Fruit fly (Drosophila melanogaster) whole organism, embryonic: ENCODE results near the gene Kaz-m1.

Experiments
- Abd-B ChIP-seq: fragments of 200-800 bp; sonication (Bioruptor generic); optimal IDR thresholded peaks from 2 replicates; lab custom pipeline; 2018; ENCODE audit warnings: missing biosample characterization, mild to moderate bottlenecking, missing genetic modification characterization, moderate library complexity
- Atf-2 ChIP-seq: fragments of 200-800 bp; sonication (Bioruptor generic); optimal IDR thresholded peaks from 2 replicates; lab custom pipeline; 2016; ENCODE audit warnings: missing biosample characterization, missing genetic modification characterization
- B-H1 ChIP-seq: fragments of 200-800 bp; sonication (Bioruptor generic); IDR thresholded peaks from 3 replicates; pipeline ENCODE4 v1.3.6; 2022; ENCODE audit warnings: missing biosample characterization, missing genetic modification characterization
- CG1024 ChIP-seq: fragments of 200-800 bp; sonication (Bioruptor generic); IDR thresholded peaks from 2 replicates; pipeline ENCODE4 v1.3.6; 2022; ENCODE audit warnings: missing biosample characterization, missing genetic modification characterization
- CG11085 ChIP-seq: fragments of 200-800 bp; sonication (Bioruptor generic); IDR thresholded peaks from 2 replicates; pipeline ENCODE4 v1.3.6; 2022; ENCODE audit warnings: missing biosample characterization, missing genetic modification characterization
- CG12942 ChIP-seq: fragments of 200-800 bp; sonication (Bioruptor generic); optimal IDR thresholded peaks from 3 replicates; lab custom pipeline; 2016; ENCODE audit warnings: missing biosample characterization, missing genetic modification characterization
- CG14667 ChIP-seq: fragments of 200-800 bp; sonication (Bioruptor generic); IDR thresholded peaks from 2 replicates; pipeline ENCODE4 v1.3.6; 2022; ENCODE audit warnings: missing biosample characterization, missing genetic modification characterization
- CG17802 ChIP-seq: fragments of 200-800 bp; sonication (Bioruptor generic); optimal IDR thresholded peaks from 2 replicates; lab custom pipeline; 2018; ENCODE audit warnings: missing biosample characterization, mild to moderate bottlenecking, missing genetic modification characterization, moderate library complexity
- CG18599 ChIP-seq: fragments of 200-800 bp; sonication (Bioruptor generic); optimal IDR thresholded peaks from 3 replicates; lab custom pipeline; 2017; ENCODE audit warnings: missing biosample characterization, missing genetic modification characterization, mild to moderate bottlenecking, moderate library complexity, missing genetic modification reagents
- CG2120 ChIP-seq: fragments of 200-800 bp; sonication (Bioruptor generic); optimal IDR thresholded peaks from 3 replicates; lab custom pipeline; 2016; ENCODE audit warnings: missing biosample characterization, missing genetic modification characterization
- CG2202 ChIP-seq: fragments of 200-800 bp; sonication (Bioruptor generic); optimal IDR thresholded peaks from 2 replicates; lab custom pipeline; 2018; ENCODE audit warnings: missing biosample characterization, mild to moderate bottlenecking, missing genetic modification characterization
- CG31388 ChIP-seq: fragments of 200-800 bp; sonication (Bioruptor generic); optimal IDR thresholded peaks from 2 replicates; lab custom pipeline; 2016; ENCODE audit warnings: missing biosample characterization, missing genetic modification characterization
- CG3995 ChIP-seq: fragments of 200-800 bp; sonication (Bioruptor generic); optimal IDR thresholded peaks from 3 replicates; lab custom pipeline; 2016; ENCODE audit warnings: missing biosample characterization, missing genetic modification characterization
- CG4404 ChIP-seq: fragments of 200-800 bp; sonication (Bioruptor generic); IDR thresholded peaks from 2 replicates; pipeline ENCODE4 v1.3.6; 2022; ENCODE audit warnings: missing biosample characterization, missing genetic modification characterization
- CG4707 ChIP-seq: fragments of 200-800 bp; sonication (Bioruptor generic); optimal IDR thresholded peaks from 2 replicates; lab custom pipeline; 2018; ENCODE audit warnings: missing biosample characterization, mild to moderate bottlenecking, missing genetic modification characterization, moderate library complexity
- CG6854 ChIP-seq: fragments of 200-800 bp; sonication (Bioruptor generic); optimal IDR thresholded peaks from 3 replicates; lab custom pipeline; 2017; ENCODE audit warnings: missing biosample characterization, mild to moderate bottlenecking, missing genetic modification characterization
- CG8924 ChIP-seq: fragments of 200-800 bp; optimal IDR thresholded peaks from 3 replicates; lab custom pipeline; 2019; ENCODE audit warnings: missing biosample characterization, mild to moderate bottlenecking, missing genetic modification characterization, moderate library complexity
- Dad ChIP-seq: fragments of 200-800 bp; sonication (Bioruptor generic); optimal IDR thresholded peaks from 3 replicates; lab custom pipeline; 2016; ENCODE audit warnings: missing biosample characterization, missing genetic modification characterization
- Dll ChIP-seq: fragments of 200-800 bp; sonication (Bioruptor generic); IDR thresholded peaks from 4 replicates; pipeline ENCODE4 v1.3.6; 2022; ENCODE audit warnings: missing biosample characterization, missing genetic modification characterization; ENCODE audit not compliant: partially characterized antibody
- Gsc ChIP-seq: fragments of 200-800 bp; sonication (Bioruptor generic); IDR thresholded peaks from 2 replicates; pipeline ENCODE4 v1.3.6; 2022; ENCODE audit warnings: missing biosample characterization, missing genetic modification characterization
- Gug ChIP-seq: fragments of 200-800 bp; sonication (Bioruptor generic); IDR thresholded peaks from 4 replicates; pipeline ENCODE4 v1.3.6; 2022; ENCODE audit warnings: missing biosample characterization, missing genetic modification characterization
- Hey ChIP-seq: fragments of 200-800 bp; sonication (Bioruptor generic); optimal IDR thresholded peaks from 3 replicates; lab custom pipeline; 2018; ENCODE audit warnings: missing biosample characterization, mild to moderate bottlenecking, missing genetic modification characterization
- Hr51 ChIP-seq, 2 experiments: fragments of 200-800 bp; sonication (Bioruptor generic); optimal IDR thresholded peaks; 2 replicates in 1 of 2; 3 replicates in 1 of 2; lab custom pipeline; 2016 to 2018; ENCODE audit warnings: missing biosample characterization in 2 of 2, missing genetic modification characterization in 2 of 2, mild to moderate bottlenecking in 1 of 2, moderate library complexity in 1 of 2
- Mad ChIP-seq: fragments of 200-800 bp; sonication (Bioruptor generic); optimal IDR thresholded peaks from 2 replicates; lab custom pipeline; 2016; ENCODE audit warnings: missing biosample characterization, missing genetic modification characterization
- Mes4 ChIP-seq: fragments of 200-800 bp; sonication (Bioruptor generic); optimal IDR thresholded peaks from 2 replicates; lab custom pipeline; 2016; ENCODE audit warnings: missing biosample characterization, missing genetic modification characterization
- Scr ChIP-seq: fragments of 200-800 bp; sonication (Bioruptor generic); IDR thresholded peaks from 2 replicates; pipeline ENCODE4 v1.3.6; 2022; ENCODE audit warnings: missing biosample characterization, missing genetic modification characterization; ENCODE audit not compliant: partially characterized antibody
- Sry-δ ChIP-seq: fragments of 200-800 bp; sonication (Bioruptor generic); optimal IDR thresholded peaks from 2 replicates; lab custom pipeline; 2016; ENCODE audit warnings: missing biosample characterization, missing genetic modification characterization
- abd-A ChIP-seq: fragments of 200-800 bp; sonication (Bioruptor generic); optimal IDR thresholded peaks from 3 replicates; lab custom pipeline; 2019; ENCODE audit warnings: missing biosample characterization, mild to moderate bottlenecking, missing genetic modification characterization, moderate library complexity
- aop ChIP-seq: fragments of 200-800 bp; sonication (Bioruptor generic); IDR thresholded peaks from 2 replicates; pipeline ENCODE4 v1.3.6; 2022; ENCODE audit warnings: missing biosample characterization, missing genetic modification characterization
- ara ChIP-seq: fragments of 200-800 bp; sonication (Bioruptor generic); IDR thresholded peaks from 2 replicates; pipeline ENCODE4 v1.3.6; 2022; ENCODE audit warnings: missing biosample characterization, missing genetic modification characterization
- az2 ChIP-seq: fragments of 200-800 bp; sonication (Bioruptor generic); optimal IDR thresholded peaks from 3 replicates; lab custom pipeline; 2016; ENCODE audit warnings: missing biosample characterization, missing genetic modification characterization
- bab2 ChIP-seq: fragments of 200-800 bp; sonication (Bioruptor generic); optimal IDR thresholded peaks from 2 replicates; lab custom pipeline; 2016; ENCODE audit warnings: missing biosample characterization, missing genetic modification characterization
- cato ChIP-seq: fragments of 200-800 bp; sonication (Bioruptor generic); optimal IDR thresholded peaks from 2 replicates; lab custom pipeline; 2016; ENCODE audit warnings: missing biosample characterization, missing genetic modification characterization, borderline replicate concordance
- caup ChIP-seq: fragments of 200-800 bp; sonication (Bioruptor generic); optimal IDR thresholded peaks from 3 replicates; lab custom pipeline; 2017; ENCODE audit warnings: missing biosample characterization, mild to moderate bottlenecking, missing genetic modification characterization, moderate library complexity; ENCODE audit not compliant: severe bottlenecking
- chif ChIP-seq, 2 experiments: fragments of 200-800 bp; sonication (Bioruptor generic); optimal IDR thresholded peaks; 3 replicates each; lab custom pipeline; 2016; ENCODE audit warnings: missing biosample characterization in 2 of 2, missing genetic modification characterization in 2 of 2
- danr ChIP-seq: fragments of 200-800 bp; sonication (Bioruptor generic); IDR thresholded peaks from 2 replicates; pipeline ENCODE4 v1.3.6; 2022; ENCODE audit warnings: missing biosample characterization, missing genetic modification characterization
- exex ChIP-seq: fragments of 200-800 bp; sonication (Bioruptor generic); optimal IDR thresholded peaks from 4 replicates; lab custom pipeline; 2018; ENCODE audit warnings: missing biosample characterization, mild to moderate bottlenecking, missing genetic modification characterization, moderate library complexity
- grau ChIP-seq: fragments of 200-800 bp; optimal IDR thresholded peaks from 3 replicates; lab custom pipeline; 2019; ENCODE audit warnings: missing biosample characterization, mild to moderate bottlenecking, missing genetic modification characterization, moderate library complexity
- kah ChIP-seq: fragments of 200-800 bp; sonication (Bioruptor generic); optimal IDR thresholded peaks from 2 replicates; lab custom pipeline; 2018; ENCODE audit warnings: missing biosample characterization, mild to moderate bottlenecking, missing genetic modification characterization
- pan ChIP-seq, 4 experiments: fragments of >200 bp in 3 of 4; fragments of 200-800 bp in 1 of 4; sonication (Bioruptor generic) in 1 of 4; optimal IDR thresholded peaks in 3 of 4; IDR thresholded peaks in 1 of 4; 2 replicates each; pipeline versions ENCODE4 v1.3.6 to Lab custom; 2017 to 2022; ENCODE audit warnings: missing biosample characterization in 2 of 4, missing genetic modification characterization in 2 of 4, mixed read lengths in 1 of 4
- peb ChIP-seq: fragments of 200-800 bp; sonication (Bioruptor generic); IDR thresholded peaks from 2 replicates; pipeline ENCODE4 v1.3.6; 2022; ENCODE audit warnings: missing biosample characterization, missing genetic modification characterization
- pzg ChIP-seq: fragments of 200-800 bp; sonication (Bioruptor generic); optimal IDR thresholded peaks from 3 replicates; lab custom pipeline; 2018; ENCODE audit warnings: missing biosample characterization, mild to moderate bottlenecking, missing genetic modification characterization, moderate library complexity
- rib ChIP-seq: fragments of 200-800 bp; sonication (Bioruptor generic); IDR thresholded peaks from 2 replicates; pipeline ENCODE4 v1.3.6; 2022; ENCODE audit warnings: missing biosample characterization, missing genetic modification characterization
- salm ChIP-seq: fragments of 200-800 bp; sonication (Bioruptor generic); optimal IDR thresholded peaks from 2 replicates; lab custom pipeline; 2018; ENCODE audit warnings: missing biosample characterization, mild to moderate bottlenecking, missing genetic modification characterization
- tll ChIP-seq, 2 experiments: fragments of 200-800 bp in 1 of 2; fragments of >200 bp in 1 of 2; sonication (Bioruptor generic) in 1 of 2; optimal IDR thresholded peaks; 2 replicates each; lab custom pipeline; 2017 to 2019; ENCODE audit warnings: missing biosample characterization in 2 of 2, missing genetic modification characterization in 2 of 2, mild to moderate bottlenecking in 1 of 2, moderate library complexity in 1 of 2
- trh ChIP-seq: fragments of 200-800 bp; sonication (Bioruptor generic); optimal IDR thresholded peaks from 2 replicates; lab custom pipeline; 2016; ENCODE audit warnings: missing biosample characterization, missing genetic modification characterization
- tup ChIP-seq: fragments of 200-800 bp; sonication (Bioruptor generic); optimal IDR thresholded peaks from 2 replicates; lab custom pipeline; 2016; ENCODE audit warnings: missing biosample characterization, mild to moderate bottlenecking, missing genetic modification characterization, moderate library complexity
- zf30C ChIP-seq: fragments of 200-800 bp; sonication (Bioruptor generic); optimal IDR thresholded peaks from 3 replicates; lab custom pipeline; 2018; ENCODE audit warnings: missing biosample characterization, mild to moderate bottlenecking, missing genetic modification characterization

Kaz-m1 gene

dm6 chr3R:26041417-26042101, 27.0 kb downstream of the Kaz-m1 start, which contains the start of gene gro (continued):
- TF ChIP-seq CG3995, result peak; percentile 31
- peak; percentile 79 for TF ChIP-seq rib (GFP tag; lab: Robert Waterston, UW)
- peak; percentile 61 for TF ChIP-seq grau (tag; lab: Kevin White, UChicago)
- peak; percentile 67 for TF ChIP-seq CG1024 (GFP tag; lab: Robert Waterston, UW)
- TF ChIP-seq CG2120 (GFP tag; lab: Kevin White, UChicago), result peak; percentile 85
- TF ChIP-seq CG4404 (GFP tag; lab: Robert Waterston, UW), result peak; percentile 27; the same call in 1 of the 2 replicates
- peak; percentile 66 for TF ChIP-seq Dad (GFP tag; lab: Kevin White, UChicago)
- peak; percentile 97 for TF ChIP-seq pzg
- TF ChIP-seq cato (GFP tag; lab: Kevin White, UChicago), result peak; percentile 3
- peak; percentile 60; the same call in 1 of the 2 replicates for TF ChIP-seq CG11085 (GFP tag; lab: Robert Waterston, UW)
- TF ChIP-seq zf30C (GFP tag; lab: Kevin White, UChicago), result peak; percentile 99
- TF ChIP-seq Atf-2, result peak; percentile 43
- peak; percentile 54 for TF ChIP-seq CG2202 (tag; lab: Kevin White, UChicago)
- TF ChIP-seq Mes4, result peak; percentile 50
- peak; percentile 39 for TF ChIP-seq Hey (tag; lab: Kevin White, UChicago)
- TF ChIP-seq abd-A (tag; lab: Kevin White, UChicago), result no peak
- TF ChIP-seq ara (GFP tag; lab: Robert Waterston, UW), result peak; percentile 26; the same call in 1 of the 2 replicates
- no peak for TF ChIP-seq CG4707
- no peak for TF ChIP-seq exex (tag; lab: Kevin White, UChicago)
- TF ChIP-seq CG6854 (GFP tag; lab: Kevin White, UChicago), result no peak
- peak; percentile 35 for TF ChIP-seq salm (tag; lab: Kevin White, UChicago)
- TF ChIP-seq aop (GFP tag; lab: Robert Waterston, UW), result no peak
- peak; percentile 65 for TF ChIP-seq CG12942 (GFP tag; lab: Kevin White, UChicago)
- TF ChIP-seq pan (optimal IDR thresholded peaks at IDR 0.05; lab: Kevin White, UChicago), result no peak
- peak in 1 of 2 experiments; percentile 64 for TF ChIP-seq pan (GFP tag; optimal IDR thresholded peaks at IDR 0.05 in 1 of 2, IDR thresholded peaks at IDR 0.05 in 1 of 2)
- no peak for TF ChIP-seq kah
- peak; percentile 15 for TF ChIP-seq trh (GFP tag; lab: Kevin White, UChicago)
- TF ChIP-seq Hr51 (GFP tag; optimal IDR thresholded peaks at IDR 0.05; lab: Kevin White, UChicago), result peak; percentile 53 to 72
- TF ChIP-seq tll (GFP tag; optimal IDR thresholded peaks at IDR 0.05; lab: Kevin White, UChicago), result no peak
- 0 out of 2 replicates have a peak, but pooled peaks have one; percentile 27 for TF ChIP-seq peb (GFP tag; lab: Robert Waterston, UW)
- TF ChIP-seq bab2 (GFP tag; lab: Kevin White, UChicago), result peak; percentile 66
- TF ChIP-seq chif (GFP tag; optimal IDR thresholded peaks at IDR 0.05; lab: Kevin White, UChicago), result peak; percentile 69 to 72
- peak; percentile 81 for TF ChIP-seq caup (GFP tag; lab: Kevin White, UChicago)
- TF ChIP-seq CG31388 (GFP tag; lab: Kevin White, UChicago), result peak; percentile 13
- peak; percentile 43 for TF ChIP-seq az2 (GFP tag; lab: Kevin White, UChicago)
- peak; percentile 74 for TF ChIP-seq Scr (GFP tag; lab: Robert Waterston, UW)
- TF ChIP-seq Gsc (GFP tag; lab: Robert Waterston, UW), result no peak
- peak; percentile 67 for TF ChIP-seq CG8924 (tag; lab: Kevin White, UChicago)
- peak; percentile 83 for TF ChIP-seq Mad (GFP tag; lab: Kevin White, UChicago)
- TF ChIP-seq CG18599, result peak; percentile 76
- peak; percentile 34; the same call in 1 of the 2 replicates for TF ChIP-seq CG14667
- TF ChIP-seq Abd-B (GFP tag; lab: Kevin White, UChicago), result peak; percentile 42
- TF ChIP-seq danr (GFP tag; lab: Robert Waterston, UW), result no peak
- TF ChIP-seq tup, result peak; percentile 39
- TF ChIP-seq CG17802 (tag; lab: Kevin White, UChicago), result peak; percentile 53
- TF ChIP-seq Sry-δ (GFP tag; lab: Kevin White, UChicago), result peak; percentile 82
- TF ChIP-seq B-H1 (GFP tag; lab: Robert Waterston, UW), result peak; percentile 37; the same call in 2 of the 3 replicates
- peak; percentile 55; the same call in 3 of the 4 replicates for TF ChIP-seq Gug (GFP tag; lab: Robert Waterston, UW)
- TF ChIP-seq Dll (GFP tag; lab: Robert Waterston, UW), result peak; percentile 76
